Fruit fly (Drosophila melanogaster): ENCODE data around the gene wnd.

Gene wnd

dm6 chr3L:19674317-19674716 is 38.7 kb upstream of the wnd start (continued):
- TF ChIP-seq CG17912 (GFP tag; optimal IDR thresholded peaks at IDR 0.05): no peak
- TF ChIP-seq YL-1 (GFP tag; optimal IDR thresholded peaks at IDR 0.05): no peak
- peak; percentile 31 for TF ChIP-seq CG2678 (tag; optimal IDR thresholded peaks at IDR 0.05)
- TF ChIP-seq peb (GFP tag; IDR thresholded peaks at IDR 0.05): no peak
- no peak for TF ChIP-seq tna (GFP tag; IDR thresholded peaks at IDR 0.05; ENCODE audit: partially characterized antibody)
- no peak for TF ChIP-seq mirr (GFP tag; optimal IDR thresholded peaks at IDR 0.05)
- no peak for TF ChIP-seq seq (GFP tag; IDR thresholded peaks at IDR 0.05)
- TF ChIP-seq CG13287 (GFP tag; IDR thresholded peaks at IDR 0.05; ENCODE audit: partially characterized antibody): no peak
- no peak for TF ChIP-seq dati (GFP tag; IDR thresholded peaks at IDR 0.05)
- peak; percentile 2 for TF ChIP-seq bab2 (GFP tag; optimal IDR thresholded peaks at IDR 0.05)
- TF ChIP-seq CG12236 (GFP tag; optimal IDR thresholded peaks at IDR 0.05): no peak
- no peak for TF ChIP-seq CG10543 (GFP tag; optimal IDR thresholded peaks at IDR 0.05)
- TF ChIP-seq eve (GFP tag; optimal IDR thresholded peaks at IDR 0.05): no peak
- no peak for TF ChIP-seq trh (GFP tag; optimal IDR thresholded peaks at IDR 0.05)
- TF ChIP-seq Hr39 (optimal IDR thresholded peaks at IDR 0.05): no peak
- no peak for TF ChIP-seq HHEX (GFP tag; optimal IDR thresholded peaks at IDR 0.05)
- TF ChIP-seq kay (GFP tag; optimal IDR thresholded peaks at IDR 0.05): no peak
- no peak for TF ChIP-seq pho (GFP tag; optimal IDR thresholded peaks at IDR 0.05)
- no peak for TF ChIP-seq scrt (GFP tag; optimal IDR thresholded peaks at IDR 0.05)
- no peak for TF ChIP-seq disco-r (GFP tag; optimal IDR thresholded peaks at IDR 0.05)
- peak; percentile 35 for TF ChIP-seq CG16815 (GFP tag; optimal IDR thresholded peaks at IDR 0.05)
- no peak for TF ChIP-seq vnd (GFP tag; IDR thresholded peaks at IDR 0.05; ENCODE audit: partially characterized antibody)
- 0 out of 2 replicates have a peak, but pooled peaks have one; percentile 13 for TF ChIP-seq onecut (GFP tag; IDR thresholded peaks at IDR 0.05)
- no peak for TF ChIP-seq H2.0 (GFP tag; IDR thresholded peaks at IDR 0.05)
- no peak for TF ChIP-seq CG18476 (GFP tag; optimal IDR thresholded peaks at IDR 0.05)
- no peak for TF ChIP-seq Tbp (GFP tag; optimal IDR thresholded peaks at IDR 0.05)
- TF ChIP-seq CG4282 (GFP tag; optimal IDR thresholded peaks at IDR 0.05): no peak
- TF ChIP-seq br (optimal IDR thresholded peaks at IDR 0.05): no peak
- TF ChIP-seq sqz (GFP tag; optimal IDR thresholded peaks at IDR 0.05): no peak
- TF ChIP-seq ro (GFP tag; IDR thresholded peaks at IDR 0.05): no peak
- no peak for TF ChIP-seq Fer1 (GFP tag; optimal IDR thresholded peaks at IDR 0.05)
- no peak for TF ChIP-seq fd3F (GFP tag; optimal IDR thresholded peaks at IDR 0.05)
- TF ChIP-seq CG18619 (GFP tag; optimal IDR thresholded peaks at IDR 0.05): no peak
- TF ChIP-seq az2 (GFP tag; optimal IDR thresholded peaks at IDR 0.05): peak; percentile 47
- TF ChIP-seq ac (GFP tag; optimal IDR thresholded peaks at IDR 0.05): no peak
- TF ChIP-seq unpg (GFP tag; optimal IDR thresholded peaks at IDR 0.05): peak; percentile 49
- no peak for TF ChIP-seq NK7.1 (GFP tag; optimal IDR thresholded peaks at IDR 0.05)
- no peak for TF ChIP-seq rib (GFP tag; IDR thresholded peaks at IDR 0.05)
- no peak for TF ChIP-seq gsb (GFP tag; IDR thresholded peaks at IDR 0.05)
- TF ChIP-seq HmgZ (tag; optimal IDR thresholded peaks at IDR 0.05): no peak
- no peak for TF ChIP-seq Hr51 (GFP tag; optimal IDR thresholded peaks at IDR 0.05)
- TF ChIP-seq CG17802 (tag; optimal IDR thresholded peaks at IDR 0.05): peak; percentile 21
- no peak for TF ChIP-seq Sry-δ (GFP tag; optimal IDR thresholded peaks at IDR 0.05)
- TF ChIP-seq CG9609 (GFP tag; optimal IDR thresholded peaks at IDR 0.05): no peak
- peak; percentile 27; the same call in 1 of the 2 replicates for TF ChIP-seq CG14441 (GFP tag; IDR thresholded peaks at IDR 0.05)
- TF ChIP-seq Lhr (GFP tag; optimal IDR thresholded peaks at IDR 0.05): no peak
- no peak for TF ChIP-seq insv (GFP tag; optimal IDR thresholded peaks at IDR 0.05)
- TF ChIP-seq so (GFP tag; IDR thresholded peaks at IDR 0.05): no peak
- TF ChIP-seq Gug (GFP tag; IDR thresholded peaks at IDR 0.05): 0 out of 4 replicates have a peak, but pooled peaks have one; percentile 25
- peak; percentile 40; the same call in 1 of the 2 replicates for TF ChIP-seq CG31441 (GFP tag; IDR thresholded peaks at IDR 0.05)
- TF ChIP-seq ATbp (GFP tag; optimal IDR thresholded peaks at IDR 0.05): peak; percentile 9
- TF ChIP-seq Dp (GFP tag; optimal IDR thresholded peaks at IDR 0.05): no peak
- TF ChIP-seq CG4820 (GFP tag; optimal IDR thresholded peaks at IDR 0.05): peak; percentile 22

Data from whole organism, embryonic.